Fruit fly (Drosophila melanogaster) whole organism, wandering third instar larva: ENCODE results near the gene CG16781.

Experiments used
- Abd-B ChIP-seq: fragments of >200 bp; optimal IDR thresholded peaks from 2 replicates; lab custom pipeline; 2017; ENCODE audit warnings: missing biosample characterization, missing genetic modification characterization
- CG32264 ChIP-seq: fragments of 200-800 bp; sonication (Bioruptor generic); optimal IDR thresholded peaks from 2 replicates; lab custom pipeline; 2016; ENCODE audit warnings: missing biosample characterization, missing genetic modification characterization
- CrebA ChIP-seq: fragments of 200-800 bp; sonication (Bioruptor generic); optimal IDR thresholded peaks from 2 replicates; lab custom pipeline; 2016; ENCODE audit warnings: missing biosample characterization, mild to moderate bottlenecking, missing genetic modification characterization, borderline replicate concordance
- Dfd ChIP-seq: fragments of >200 bp; optimal IDR thresholded peaks from 2 replicates; lab custom pipeline; 2017; ENCODE audit warnings: missing biosample characterization, missing genetic modification characterization
- Dif ChIP-seq: fragments of 200-275, 200-300 bp; sonication (Bioruptor generic); optimal IDR thresholded peaks from 2 replicates; lab custom pipeline; 2018; ENCODE audit warnings: missing biosample characterization, missing genetic modification characterization; ENCODE audit not compliant: partially characterized antibody
- GATAd ChIP-seq: sonication (Bioruptor generic); optimal IDR thresholded peaks from 2 replicates; lab custom pipeline; 2016; ENCODE audit warnings: missing biosample characterization, missing genetic modification characterization
- HLH106 ChIP-seq: fragments of 200-800 bp; optimal IDR thresholded peaks from 3 replicates; lab custom pipeline; 2019; ENCODE audit warnings: missing biosample characterization, mild to moderate bottlenecking, missing genetic modification characterization, moderate library complexity
- Hnf4 ChIP-seq: fragments of 200-800 bp; sonication (Bioruptor generic); optimal IDR thresholded peaks from 2 replicates; lab custom pipeline; 2016; ENCODE audit warnings: missing biosample characterization, mild to moderate bottlenecking, missing genetic modification characterization
- Hr83 ChIP-seq: fragments of 200-300 bp; sonication (Bioruptor generic); optimal IDR thresholded peaks from 2 replicates; lab custom pipeline; 2016; ENCODE audit warnings: missing biosample characterization, mild to moderate bottlenecking, missing genetic modification characterization, moderate library complexity; ENCODE audit not compliant: poor library complexity, severe bottlenecking
- Jra ChIP-seq: sonication (Bioruptor generic); optimal IDR thresholded peaks from 2 replicates; lab custom pipeline; 2016; ENCODE audit warnings: missing biosample characterization, missing genetic modification characterization
- Mio ChIP-seq: sonication (Bioruptor generic); optimal IDR thresholded peaks from 2 replicates; lab custom pipeline; 2016; ENCODE audit warnings: missing biosample characterization, missing genetic modification characterization
- Myc ChIP-seq: fragments of >200 bp; optimal IDR thresholded peaks from 2 replicates; lab custom pipeline; 2017
- N ChIP-seq: fragments of >200 bp; optimal IDR thresholded peaks from 2 replicates; lab custom pipeline; 2018; ENCODE audit warnings: missing biosample characterization, missing external identifiers, missing genetic modification characterization
- OdsH ChIP-seq: fragments of 200-800 bp; sonication (Bioruptor generic); optimal IDR thresholded peaks from 2 replicates; lab custom pipeline; 2016; ENCODE audit warnings: missing biosample characterization, mild to moderate bottlenecking, missing genetic modification characterization
- Sp1 ChIP-seq: fragments of 200-800 bp; sonication (Bioruptor generic); optimal IDR thresholded peaks from 3 replicates; lab custom pipeline; 2019; ENCODE audit warnings: missing biosample characterization, mild to moderate bottlenecking, missing genetic modification characterization, moderate library complexity
- Vsx2 ChIP-seq: fragments of 200-300, 225-300 bp; sonication (Bioruptor generic); optimal IDR thresholded peaks from 2 replicates; lab custom pipeline; 2018; ENCODE audit warnings: missing biosample characterization, missing genetic modification characterization; ENCODE audit not compliant: partially characterized antibody
- br ChIP-seq: fragments of 200-800 bp; sonication (Bioruptor generic); optimal IDR thresholded peaks from 2 replicates; lab custom pipeline; 2016; ENCODE audit warnings: missing biosample characterization, missing genetic modification characterization
- brk ChIP-seq: fragments of 200-800 bp; sonication (Bioruptor generic); optimal IDR thresholded peaks from 2 replicates; lab custom pipeline; 2016; ENCODE audit warnings: missing biosample characterization, mild to moderate bottlenecking, missing genetic modification characterization
- dl ChIP-seq, 2 experiments: fragments of 175-275, 200-275 bp in 1 of 2; fragments of 200-275 bp in 1 of 2; sonication (Bioruptor generic); optimal IDR thresholded peaks; lab custom pipeline; 2018; ENCODE audit warnings: mild to moderate bottlenecking in 2 of 2, missing biosample characterization in 2 of 2, missing genetic modification characterization in 2 of 2, moderate library complexity in 2 of 2; ENCODE audit not compliant: partially characterized antibody in 2 of 2, insufficient read depth in 1 of 2
- dmrt93B ChIP-seq: fragments of 200-800 bp; sonication (Bioruptor generic); optimal IDR thresholded peaks from 2 replicates; lab custom pipeline; 2018; ENCODE audit warnings: missing biosample characterization, mild to moderate bottlenecking, missing genetic modification characterization
- dsf ChIP-seq: sonication (Bioruptor generic); optimal IDR thresholded peaks from 2 replicates; lab custom pipeline; 2016; ENCODE audit warnings: missing biosample characterization, missing genetic modification characterization, borderline replicate concordance
- ey ChIP-seq: fragments of 200-800 bp; sonication (Bioruptor generic); optimal IDR thresholded peaks from 2 replicates; lab custom pipeline; 2016; ENCODE audit warnings: missing biosample characterization, missing genetic modification characterization
- foxo ChIP-seq, 2 experiments: fragments of 200-800 bp; sonication (Bioruptor generic); optimal IDR thresholded peaks; 2 replicates in 1 of 2; 3 replicates in 1 of 2; lab custom pipeline; 2016 to 2017; ENCODE audit warnings: missing biosample characterization in 2 of 2, missing genetic modification characterization in 2 of 2
- fru ChIP-seq: fragments of 200-800 bp; sonication (Bioruptor generic); optimal IDR thresholded peaks from 3 replicates; lab custom pipeline; 2016; ENCODE audit warnings: missing biosample characterization, mild to moderate bottlenecking, missing genetic modification characterization
- h ChIP-seq: fragments of 200-800 bp; sonication (Bioruptor generic); optimal IDR thresholded peaks from 3 replicates; lab custom pipeline; 2016; ENCODE audit warnings: missing biosample characterization, mild to moderate bottlenecking, missing genetic modification characterization
- jim ChIP-seq: fragments of 175-275, 200-325 bp; sonication (Bioruptor generic); optimal IDR thresholded peaks from 2 replicates; lab custom pipeline; 2016; ENCODE audit warnings: missing biosample characterization, mild to moderate bottlenecking, missing genetic modification characterization
- lola ChIP-seq: fragments of >200 bp; optimal IDR thresholded peaks from 2 replicates; lab custom pipeline; 2017; ENCODE audit warnings: missing biosample characterization, missing genetic modification characterization
- pan ChIP-seq: fragments of >200 bp; optimal IDR thresholded peaks from 2 replicates; lab custom pipeline; 2017
- psq ChIP-seq: fragments of 200-800 bp; sonication (Bioruptor generic); optimal IDR thresholded peaks from 3 replicates; lab custom pipeline; 2017; ENCODE audit warnings: missing biosample characterization, mild to moderate bottlenecking, missing genetic modification characterization, moderate library complexity
- rgr ChIP-seq: fragments of 200-800 bp; sonication (Bioruptor generic); optimal IDR thresholded peaks from 3 replicates; lab custom pipeline; 2016; ENCODE audit warnings: missing biosample characterization, mild to moderate bottlenecking, missing genetic modification characterization
- sage ChIP-seq: fragments of 200-800 bp; sonication (Bioruptor generic); optimal IDR thresholded peaks from 2 replicates; lab custom pipeline; 2016; ENCODE audit warnings: missing biosample characterization, mild to moderate bottlenecking, missing genetic modification characterization
- sv ChIP-seq: fragments of 200-800 bp; sonication (Bioruptor generic); optimal IDR thresholded peaks from 3 replicates; lab custom pipeline; 2016; ENCODE audit warnings: missing biosample characterization, missing genetic modification characterization
- tai ChIP-seq: sonication (Bioruptor generic); optimal IDR thresholded peaks from 2 replicates; lab custom pipeline; 2016; ENCODE audit warnings: missing biosample characterization, missing genetic modification characterization
- woc ChIP-seq: sonication (Bioruptor generic); optimal IDR thresholded peaks from 2 replicates; lab custom pipeline; 2016; ENCODE audit warnings: missing biosample characterization, mild to moderate bottlenecking, missing genetic modification characterization

The CG16781 gene

DNA sequence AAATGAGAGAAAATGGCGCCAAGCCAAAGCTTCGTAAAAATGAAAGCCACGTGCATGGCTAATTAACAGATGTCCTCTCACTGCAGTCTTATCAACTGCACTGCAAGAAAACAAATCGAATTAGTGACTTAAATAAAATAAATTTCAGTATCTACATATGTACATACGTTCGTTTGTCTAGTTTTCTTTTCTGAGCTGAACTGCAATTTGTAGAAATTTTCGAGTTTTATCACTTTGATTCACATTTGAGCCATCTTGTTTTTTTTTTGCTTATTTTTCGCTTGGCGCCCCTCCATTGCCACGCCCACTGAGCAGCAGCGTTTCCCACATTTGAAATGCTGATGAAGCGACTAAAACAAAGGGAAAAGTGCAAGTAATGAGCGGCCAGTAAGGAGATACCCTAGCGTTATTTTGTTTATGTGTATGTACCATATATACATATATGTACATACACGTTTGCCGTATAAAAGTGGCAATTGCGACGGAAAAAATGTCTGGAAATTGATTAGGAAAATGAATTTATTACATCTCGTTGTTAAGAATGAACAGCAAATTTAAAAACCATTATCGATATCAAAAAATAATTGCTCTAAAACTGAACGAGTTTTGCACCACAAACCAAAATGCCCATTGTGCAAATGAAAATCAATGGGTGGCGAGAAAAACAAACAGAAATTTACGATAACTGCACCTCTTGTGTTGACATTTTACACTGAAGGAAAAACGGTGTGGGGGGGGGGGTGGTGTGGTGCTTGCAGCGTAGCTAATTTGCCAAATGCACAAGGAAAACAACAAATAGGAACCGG lies 15.9 kb downstream of the CG16781 start (continued):
- TF ChIP-seq rgr (GFP tag; lab: Kevin White, UChicago) (peak; percentile 34), GATAd (GFP tag; lab: Kevin White, UChicago) (no peak), Myc (lab: Kevin White, UChicago) (no peak), dmrt93B (GFP tag; lab: Kevin White, UChicago) (peak; percentile 4), Vsx2 (GFP tag; lab: Kevin White, UChicago) (no peak), pan (no peak), Jra (GFP tag; lab: Kevin White, UChicago) (no peak), psq (no peak), br (GFP tag; lab: Kevin White, UChicago) (no peak)

dm6 chrX:3446650-3447049 lies 17.2 kb downstream of the CG16781 start:
- TF ChIP-seq fru (no peak), sv (GFP tag; lab: Kevin White, UChicago) (no peak), h (GFP tag; lab: Kevin White, UChicago) (peak; percentile 7), Dfd (GFP tag; lab: Kevin White, UChicago) (no peak), Dif (GFP tag; lab: Kevin White, UChicago) (no peak), lola (GFP tag; lab: Kevin White, UChicago) (no peak), Hnf4 (no peak), rgr (GFP tag; lab: Kevin White, UChicago) (peak; percentile 1), CrebA (GFP tag; lab: Kevin White, UChicago) (no peak), Sp1 (GFP tag; lab: Kevin White, UChicago) (peak; percentile 21), OdsH (GFP tag; lab: Kevin White, UChicago) (no peak), woc (GFP tag; lab: Kevin White, UChicago) (no peak), pan (no peak), Jra (GFP tag; lab: Kevin White, UChicago) (no peak), brk (no peak), br (GFP tag; lab: Kevin White, UChicago) (no peak), HLH106 (tag; lab: Kevin White, UChicago) (no peak), Abd-B (GFP tag; lab: Kevin White, UChicago) (no peak), CG32264 (no peak), foxo (GFP tag; optimal IDR thresholded peaks at IDR 0.05; lab: Kevin White, UChicago) (no peak), N (GFP tag; lab: Kevin White, UChicago) (no peak), dmrt93B (GFP tag; lab: Kevin White, UChicago) (no peak), Mio (no peak), Hr83 (GFP tag; lab: Kevin White, UChicago) (no peak), dsf (GFP tag; lab: Kevin White, UChicago) (no peak), dl (GFP tag; optimal IDR thresholded peaks at IDR 0.05; lab: Kevin White, UChicago; ENCODE audit: insufficient read depth in 1 of 2, partially characterized antibody in 2 of 2) (no peak), psq (peak; percentile 46)

dm6 chrX:3446157-3446556 lies 17.7 kb downstream of the CG16781 start:
- no peak for TF ChIP-seq tai (GFP tag; lab: Kevin White, UChicago)
- no peak for TF ChIP-seq Vsx2 (GFP tag; lab: Kevin White, UChicago)
- TF ChIP-seq foxo (GFP tag; optimal IDR thresholded peaks at IDR 0.05; lab: Kevin White, UChicago) = no peak
- TF ChIP-seq Mio = no peak
- no peak for TF ChIP-seq dl (GFP tag; optimal IDR thresholded peaks at IDR 0.05; lab: Kevin White, UChicago; ENCODE audit: insufficient read depth in 1 of 2, partially characterized antibody in 2 of 2)
- no peak for TF ChIP-seq dmrt93B (GFP tag; lab: Kevin White, UChicago)
- no peak for TF ChIP-seq jim (GFP tag; lab: Kevin White, UChicago)
- no peak for TF ChIP-seq Myc (lab: Kevin White, UChicago)
- TF ChIP-seq brk = no peak
- no peak for TF ChIP-seq OdsH (GFP tag; lab: Kevin White, UChicago)
- no peak for TF ChIP-seq ey (GFP tag; lab: Kevin White, UChicago)
- TF ChIP-seq GATAd (GFP tag; lab: Kevin White, UChicago) = no peak
- no peak for TF ChIP-seq Dfd (GFP tag; lab: Kevin White, UChicago)
- TF ChIP-seq rgr (GFP tag; lab: Kevin White, UChicago) = no peak
- no peak for TF ChIP-seq HLH106 (tag; lab: Kevin White, UChicago)
- no peak for TF ChIP-seq sage (GFP tag; lab: Kevin White, UChicago)
- TF ChIP-seq, all 38 proteins: peak for 0
